Worm (Caenorhabditis elegans): ENCODE data around the gene fut-5.

fut-5 gene

ce11 chrII:4640748-4641147, 26.7 kb downstream of the fut-5 start:
- TF ChIP-seq mep-1 (tag; optimal IDR thresholded peaks at IDR 0.05): peak; percentile 72
- peak; percentile 91 for TF ChIP-seq cnd-1 (tag; optimal IDR thresholded peaks at IDR 0.05)
- peak; percentile 78 for TF ChIP-seq ces-1 (GFP tag; optimal IDR thresholded peaks at IDR 0.05)
- peak; percentile 47 for TF ChIP-seq unc-120 (tag; optimal IDR thresholded peaks at IDR 0.05; ENCODE audit: poor library complexity, severe bottlenecking)
- no peak for TF ChIP-seq nhr-12 (tag; optimal IDR thresholded peaks at IDR 0.05)
- no peak for TF ChIP-seq zip-8 (tag; optimal IDR thresholded peaks at IDR 0.05)
- TF ChIP-seq blmp-1 (tag; optimal IDR thresholded peaks at IDR 0.05): no peak
- TF ChIP-seq ceh-39 (tag; optimal IDR thresholded peaks at IDR 0.05): no peak
- TF ChIP-seq lin-32 (GFP tag; optimal IDR thresholded peaks at IDR 0.05): peak; percentile 67
- no peak for TF ChIP-seq ceh-43 (GFP tag; optimal IDR thresholded peaks at IDR 0.05)
- TF ChIP-seq lsy-2 (tag; optimal IDR thresholded peaks at IDR 0.05): peak; percentile 4
- TF ChIP-seq nhr-237 (tag; optimal IDR thresholded peaks at IDR 0.05): no peak
- peak; percentile 21 for TF ChIP-seq mls-2 (tag; optimal IDR thresholded peaks at IDR 0.05)
- no peak for TF ChIP-seq nhr-28 (tag; optimal IDR thresholded peaks at IDR 0.05)

- TF ChIP-seq nhr-12 (tag; optimal IDR thresholded peaks at IDR 0.05) (no peak), ztf-11 (tag; optimal IDR thresholded peaks at IDR 0.05) (no peak), ceh-43 (GFP tag; optimal IDR thresholded peaks at IDR 0.05) (no peak), cnd-1 (tag; optimal IDR thresholded peaks at IDR 0.05) (no peak), nhr-2 (tag; optimal IDR thresholded peaks at IDR 0.05) (no peak), ceh-39 (tag; optimal IDR thresholded peaks at IDR 0.05) (no peak), pha-4 (tag; optimal IDR thresholded peaks at IDR 0.05) (no peak), lin-32 (GFP tag; optimal IDR thresholded peaks at IDR 0.05) (no peak), unc-120 (tag; optimal IDR thresholded peaks at IDR 0.05; ENCODE audit: poor library complexity, severe bottlenecking) (no peak), zip-8 (tag; optimal IDR thresholded peaks at IDR 0.05) (no peak), mls-2 (tag; optimal IDR thresholded peaks at IDR 0.05) (no peak)
These were observed 28.6 kb downstream of the fut-5 start for ce11 chrII:4638891-4639290.

DNA sequence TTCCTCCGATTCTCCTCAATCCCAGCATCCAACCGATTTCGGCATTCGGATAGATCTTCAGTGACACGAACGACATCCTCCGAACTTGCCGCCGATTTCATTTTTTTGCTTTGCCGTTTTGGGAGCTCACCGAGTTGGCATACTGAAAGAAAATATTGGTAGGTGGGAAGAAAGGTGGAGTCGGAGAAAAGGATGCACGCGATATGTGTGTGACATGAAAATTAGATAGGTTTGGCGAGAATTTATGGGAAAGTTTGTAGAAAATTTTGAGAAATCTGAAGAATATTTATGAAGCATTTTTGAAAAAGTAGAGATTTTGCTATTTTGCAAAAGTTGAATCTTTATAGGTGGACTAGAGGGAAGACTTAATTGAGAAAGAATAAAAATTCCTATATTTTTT, 29.2 kb downstream of the fut-5 start, which contains the start of gene che-10:
Gene che-10 (minus strand): TSS at position 101 of the 400 bp plus-strand sequence.
- TF ChIP-seq ces-1 (GFP tag; optimal IDR thresholded peaks at IDR 0.05) (no peak), ceh-39 (tag; optimal IDR thresholded peaks at IDR 0.05) (no peak), M03D4.4 (tag; optimal IDR thresholded peaks at IDR 0.05) (no peak), zip-8 (tag; optimal IDR thresholded peaks at IDR 0.05) (no peak), unc-39 (tag; optimal IDR thresholded peaks at IDR 0.05) (no peak), nhr-237 (tag; optimal IDR thresholded peaks at IDR 0.05) (no peak), ham-2 (GFP tag; optimal IDR thresholded peaks at IDR 0.05) (no peak), sem-2 (GFP tag; optimal IDR thresholded peaks at IDR 0.05) (no peak), ceh-43 (GFP tag; optimal IDR thresholded peaks at IDR 0.05) (no peak), ztf-11 (tag; optimal IDR thresholded peaks at IDR 0.05) (no peak), hlh-1 (tag; optimal IDR thresholded peaks at IDR 0.05) (no peak), mep-1 (tag; optimal IDR thresholded peaks at IDR 0.05) (no peak)

DNA sequence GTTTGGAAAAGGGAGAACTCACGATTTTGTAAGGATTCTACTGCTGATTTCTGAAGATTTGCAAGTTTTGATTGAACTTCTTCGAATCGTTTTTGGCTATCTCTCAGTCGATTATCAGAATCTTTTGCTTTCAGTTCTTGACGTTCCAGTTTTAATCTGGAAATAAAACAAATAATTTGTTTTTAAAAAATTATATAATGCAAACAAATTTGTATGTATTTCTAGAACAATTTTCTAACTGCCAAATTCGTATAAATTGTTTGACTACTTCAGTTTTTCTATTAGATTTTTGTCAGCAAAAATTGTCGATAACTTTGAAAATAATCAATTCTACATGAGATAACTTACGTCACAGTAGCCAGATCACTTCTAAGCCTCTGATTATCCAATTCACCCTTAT, 36.0 kb downstream of the fut-5 start:
- no peak for TF ChIP-seq elt-3 (tag; optimal IDR thresholded peaks at IDR 0.05)
- TF ChIP-seq sem-2 (GFP tag; optimal IDR thresholded peaks at IDR 0.05): no peak
- TF ChIP-seq nhr-76 (tag; optimal IDR thresholded peaks at IDR 0.05): no peak
- TF ChIP-seq lin-13 (tag; optimal IDR thresholded peaks at IDR 0.05): no peak
- no peak for TF ChIP-seq ceh-43 (GFP tag; optimal IDR thresholded peaks at IDR 0.05)
- no peak for TF ChIP-seq flh-1 (GFP tag; optimal IDR thresholded peaks at IDR 0.05)
- no peak for TF ChIP-seq mep-1 (tag; optimal IDR thresholded peaks at IDR 0.05)
- no peak for TF ChIP-seq unc-62 (GFP tag; optimal IDR thresholded peaks at IDR 0.05)
- TF ChIP-seq nhr-237 (tag; optimal IDR thresholded peaks at IDR 0.05): no peak
- no peak for TF ChIP-seq nhr-28 (tag; optimal IDR thresholded peaks at IDR 0.05)
- TF ChIP-seq hlh-1 (tag; optimal IDR thresholded peaks at IDR 0.05): no peak
- no peak for TF ChIP-seq unc-120 (tag; optimal IDR thresholded peaks at IDR 0.05; ENCODE audit: poor library complexity, severe bottlenecking)
- no peak for TF ChIP-seq lin-32 (GFP tag; optimal IDR thresholded peaks at IDR 0.05)
- no peak for TF ChIP-seq M03D4.4 (tag; optimal IDR thresholded peaks at IDR 0.05)
- no peak for TF ChIP-seq cnd-1 (tag; optimal IDR thresholded peaks at IDR 0.05)
- TF ChIP-seq drap-1 (GFP tag; optimal IDR thresholded peaks at IDR 0.05): no peak
- TF ChIP-seq snpc-4 (tag; optimal IDR thresholded peaks at IDR 0.05): no peak
- no peak for TF ChIP-seq ham-2 (GFP tag; optimal IDR thresholded peaks at IDR 0.05)

ce11 chrII:4626606-4627005, 40.9 kb downstream of the fut-5 start, which contains the start of gene F35D11.1:
TSS of gene F35D11.1 (plus strand) at chrII:4626906.
- TF ChIP-seq M03D4.4 (tag; optimal IDR thresholded peaks at IDR 0.05) (no peak), zip-8 (tag; optimal IDR thresholded peaks at IDR 0.05) (no peak), lsy-2 (tag; optimal IDR thresholded peaks at IDR 0.05) (no peak), bed-3 (GFP tag; optimal IDR thresholded peaks at IDR 0.05) (no peak), ceh-83 (GFP tag; optimal IDR thresholded peaks at IDR 0.05) (no peak), ceh-43 (GFP tag; optimal IDR thresholded peaks at IDR 0.05) (no peak), nhr-12 (tag; optimal IDR thresholded peaks at IDR 0.05) (no peak), nhr-76 (tag; optimal IDR thresholded peaks at IDR 0.05) (no peak), nhr-28 (tag; optimal IDR thresholded peaks at IDR 0.05) (no peak), sem-2 (GFP tag; optimal IDR thresholded peaks at IDR 0.05) (no peak), unc-39 (tag; optimal IDR thresholded peaks at IDR 0.05) (no peak), lin-13 (tag; optimal IDR thresholded peaks at IDR 0.05) (no peak), tbx-8 (GFP tag; optimal IDR thresholded peaks at IDR 0.05) (no peak), mls-2 (tag; optimal IDR thresholded peaks at IDR 0.05) (no peak), ztf-11 (tag; optimal IDR thresholded peaks at IDR 0.05) (no peak), pha-4 (tag; optimal IDR thresholded peaks at IDR 0.05) (no peak)
